Worm (Caenorhabditis elegans): Measurements from ENCODE around the gene moc-2.
A peak's percentile ranks its signal among the peaks of the same experiment; 100 is the strongest.

moc-2 gene

ce11 chrV:6504131-6504827, at the start of gene moc-2:
moc-2 (minus strand) TSS chrV:6504181.
- TF ChIP-seq nhr-41 (GFP tag; IDR thresholded peaks at IDR 0.05) (no peak), egl-27 (tag; optimal IDR thresholded peaks at IDR 0.05) (no peak), hlh-11 (tag; optimal IDR thresholded peaks at IDR 0.05) (no peak), unc-62 (GFP tag; optimal IDR thresholded peaks at IDR 0.05 in 1 of 2) (peak in 1 of 2 experiments; percentile 76), unc-62 (tag; optimal IDR thresholded peaks at IDR 0.05) (no peak)

ce11 chrV:6551707-6552390, 47.9 kb upstream of the moc-2 start, which contains the start of gene twk-10:
twk-10 (plus strand) TSS chrV:6552340.
- no peak for TF ChIP-seq nhr-76 (tag; optimal IDR thresholded peaks at IDR 0.05)
- no peak for TF ChIP-seq pqm-1 (tag; optimal IDR thresholded peaks at IDR 0.05)
- no peak for TF ChIP-seq snpc-1.2 (GFP tag; IDR thresholded peaks at IDR 0.05)
- peak; percentile 69; the same call in 1 of the 2 replicates for TF ChIP-seq Y48G9A.11 (GFP tag; IDR thresholded peaks at IDR 0.05)
- no peak for TF ChIP-seq ceh-20 (GFP tag; IDR thresholded peaks at IDR 0.05)
- no peak for TF ChIP-seq fos-1 (tag; optimal IDR thresholded peaks at IDR 0.05)
- TF ChIP-seq Y75B8A.6 (GFP tag; IDR thresholded peaks at IDR 0.05), result no peak
- 0 out of 4 replicates have a peak, but pooled peaks of 1 of the 2 experiments have one; percentile 59 for TF ChIP-seq madf-5 (GFP tag; IDR thresholded peaks at IDR 0.05)
- TF ChIP-seq php-3 (GFP tag; IDR thresholded peaks at IDR 0.05), result no peak
- TF ChIP-seq aly-2 (tag; optimal IDR thresholded peaks at IDR 0.05), result no peak
- no peak for TF ChIP-seq spr-1 (tag; optimal IDR thresholded peaks at IDR 0.05)
- TF ChIP-seq hif-1 (tag; optimal IDR thresholded peaks at IDR 0.05), result no peak
- no peak for TF ChIP-seq ZK546.5 (tag; optimal IDR thresholded peaks at IDR 0.05)
- TF ChIP-seq ceh-28 (tag; optimal IDR thresholded peaks at IDR 0.05), result no peak
- peak; percentile 41; the same call in 1 of the 2 replicates for TF ChIP-seq hmg-1.1 (GFP tag; IDR thresholded peaks at IDR 0.05)
- no peak for TF ChIP-seq tag-97 (GFP tag; IDR thresholded peaks at IDR 0.05)
- no peak for TF ChIP-seq ztf-11 (tag; optimal IDR thresholded peaks at IDR 0.05)
- TF ChIP-seq lin-29 (GFP tag; IDR thresholded peaks at IDR 0.05), result no peak
- no peak for TF ChIP-seq nhr-48 (tag; optimal IDR thresholded peaks at IDR 0.05)
- TF ChIP-seq set-16 (GFP tag; IDR thresholded peaks at IDR 0.05), result no peak
- peak; percentile 73; the same call in 1 of the 2 replicates for TF ChIP-seq F26F4.8 (GFP tag; conservative IDR thresholded peaks at IDR 0.05)
- TF ChIP-seq ztf-7 (tag; optimal IDR thresholded peaks at IDR 0.05), result no peak
- TF ChIP-seq nhr-25 (tag; optimal IDR thresholded peaks at IDR 0.05; ENCODE audit: borderline replicate concordance, insufficient read depth), result no peak
- peak; percentile 86 for TF ChIP-seq lim-7 (GFP tag; IDR thresholded peaks at IDR 0.05)
- peak; percentile 60 for TF ChIP-seq dmd-6 (GFP tag; IDR thresholded peaks at IDR 0.05)
- peak; percentile 76; the same call in 1 of the 2 replicates for TF ChIP-seq dmd-8 (GFP tag; IDR thresholded peaks at IDR 0.05)
- no peak for TF ChIP-seq unc-39 (tag; optimal IDR thresholded peaks at IDR 0.05)
- peak; percentile 30 for TF ChIP-seq nhr-77 (tag; optimal IDR thresholded peaks at IDR 0.05)
- TF ChIP-seq nhr-102 (tag; optimal IDR thresholded peaks at IDR 0.05), result no peak
- TF ChIP-seq spr-3 (GFP tag; optimal IDR thresholded peaks at IDR 0.05), result no peak
- 0 out of 2 replicates have a peak, but pooled peaks have one; percentile 63 for TF ChIP-seq daf-19 (GFP tag; conservative IDR thresholded peaks at IDR 0.05)
- no peak for TF ChIP-seq zip-11 (GFP tag; IDR thresholded peaks at IDR 0.05)
- TF ChIP-seq nhr-41 (GFP tag; IDR thresholded peaks at IDR 0.05), result 0 out of 2 replicates have a peak, but pooled peaks have one; percentile 34
- no peak for TF ChIP-seq zip-2 (tag; optimal IDR thresholded peaks at IDR 0.05)
- TF ChIP-seq rbr-2 (tag; optimal IDR thresholded peaks at IDR 0.05), result peak; percentile 9
- no peak for TF ChIP-seq lir-3 (tag; optimal IDR thresholded peaks at IDR 0.05)
- TF ChIP-seq sdz-12 (GFP tag; optimal IDR thresholded peaks at IDR 0.05), result no peak
- TF ChIP-seq ceh-82 (tag; optimal IDR thresholded peaks at IDR 0.05), result no peak
- TF ChIP-seq gei-8 (GFP tag; optimal IDR thresholded peaks at IDR 0.05), result no peak
- TF ChIP-seq zfp-3 (GFP tag; conservative IDR thresholded peaks at IDR 0.05), result no peak
- TF ChIP-seq lin-38 (GFP tag; IDR thresholded peaks at IDR 0.05), result no peak
- peak; percentile 21 for TF ChIP-seq duxl-1 (tag; optimal IDR thresholded peaks at IDR 0.05; ENCODE audit: poor library complexity)
- TF ChIP-seq vab-7 (GFP tag; IDR thresholded peaks at IDR 0.05), result peak; percentile 78
- no peak for TF ChIP-seq lin-15B (tag; optimal IDR thresholded peaks at IDR 0.05)

All from whole organism, L4 larva.